Worm (Caenorhabditis elegans) whole organism, late embryonic: ENCODE results near the gene fbxo-11.2.

Experiments
- ama-1 ChIP-seq: fragments of 150-350 bp; optimal IDR thresholded peaks from 2 replicates; lab custom pipeline; 2014
- elt-2 ChIP-seq: sonication (generic microtip); optimal IDR thresholded peaks from 2 replicates; lab custom pipeline; 2016; ENCODE audit warnings: missing genetic modification reagents, missing genetic modification characterization, missing compliant biosample characterization
- nhr-11 ChIP-seq: fragments of 150-350 bp; optimal IDR thresholded peaks from 2 replicates; lab custom pipeline; 2014; ENCODE audit warnings: missing biosample characterization, missing genetic modification characterization
- pag-3 ChIP-seq: sonication (generic microtip); optimal IDR thresholded peaks from 2 replicates; lab custom pipeline; 2016; ENCODE audit warnings: missing compliant biosample characterization, missing genetic modification characterization, borderline replicate concordance
- pha-4 ChIP-seq: fragments of 150-350 bp; optimal IDR thresholded peaks from 2 replicates; lab custom pipeline; 2018; ENCODE audit warnings: missing biosample characterization, missing genetic modification reagents, missing genetic modification characterization
- tbx-2 ChIP-seq: sonication (generic microtip); optimal IDR thresholded peaks from 2 replicates; lab custom pipeline; 2016; ENCODE audit warnings: missing genetic modification characterization, missing compliant biosample characterization
- unc-42 ChIP-seq: sonication (generic microtip); optimal IDR thresholded peaks from 2 replicates; lab custom pipeline; 2016; ENCODE audit warnings: missing genotype, missing genetic modification characterization, missing compliant biosample characterization
- unc-55 ChIP-seq: sonication (generic microtip); optimal IDR thresholded peaks from 2 replicates; lab custom pipeline; 2017; ENCODE audit warnings: missing biosample characterization, missing genetic modification reagents, missing genetic modification characterization

DNA sequence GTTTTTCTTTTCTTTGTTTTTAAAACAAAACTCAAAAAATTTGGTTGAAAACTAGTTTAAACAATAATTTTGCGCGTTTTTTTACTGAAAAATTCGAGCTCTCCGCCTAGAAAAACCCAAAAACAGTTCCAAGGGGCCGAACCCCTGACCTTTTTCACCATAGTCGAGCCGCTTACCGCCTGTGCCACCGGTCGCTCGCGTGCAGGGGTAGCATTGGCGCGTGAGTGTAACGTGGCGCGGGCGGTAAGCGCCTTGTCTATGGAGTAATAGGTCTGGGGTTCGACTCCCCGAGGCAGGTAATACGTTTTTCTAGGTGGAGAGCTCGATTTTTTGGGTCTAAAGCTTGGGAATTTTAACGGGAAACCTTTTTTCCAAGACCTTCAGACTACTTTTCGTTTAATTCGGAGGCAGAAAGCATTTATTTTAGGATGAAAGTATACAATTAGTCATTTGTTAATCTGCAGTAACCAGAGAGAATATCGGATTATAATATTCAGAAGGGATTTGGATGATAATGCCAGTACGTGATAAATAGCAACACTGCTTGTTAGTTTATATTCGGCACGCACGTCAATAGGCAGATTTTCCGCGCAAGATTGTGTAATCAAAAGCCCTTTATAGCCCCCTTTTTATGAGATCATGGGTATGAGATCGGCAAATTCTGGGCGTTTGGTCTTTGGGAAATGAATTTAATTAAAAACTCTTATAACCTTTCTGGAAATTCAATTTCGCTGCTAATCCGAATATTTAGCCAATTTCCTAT is 45.7 kb downstream of the fbxo-11.2 start:
- TF ChIP-seq elt-2 (tag; lab: Kevin White, UChicago) (no peak), nhr-11 (no peak), ama-1 (lab: Kevin White, UChicago) (no peak), pag-3 (tag; lab: Kevin White, UChicago) (no peak), tbx-2 (tag; lab: Kevin White, UChicago) (no peak), unc-55 (GFP tag; lab: Kevin White, UChicago) (no peak), pha-4 (tag; lab: Kevin White, UChicago) (no peak), unc-42 (tag; lab: Kevin White, UChicago) (no peak)
